Fruit fly (Drosophila melanogaster): ENCODE results near the gene pb.

Gene pb

dm6 chr3R:6726119-6726518, 15.7 kb downstream of the pb start:
- TF ChIP-seq chinmo (GFP tag; IDR thresholded peaks at IDR 0.05; ENCODE audit: partially characterized antibody) (0 out of 4 replicates have a peak, but pooled peaks have one; percentile 26), fd96Cb (tag; optimal IDR thresholded peaks at IDR 0.05) (no peak), Dll (GFP tag; IDR thresholded peaks at IDR 0.05; ENCODE audit: partially characterized antibody) (0 out of 4 replicates have a peak, but pooled peaks have one; percentile 23), CG10431 (GFP tag; optimal IDR thresholded peaks at IDR 0.05) (peak; percentile 73), crol (GFP tag; IDR thresholded peaks at IDR 0.05) (peak; percentile 81), cg (GFP tag; optimal IDR thresholded peaks at IDR 0.05) (peak; percentile 70), Nf-YC (tag; optimal IDR thresholded peaks at IDR 0.05) (peak; percentile 64), Nf-YB (GFP tag; optimal IDR thresholded peaks at IDR 0.05) (peak; percentile 80), wek (GFP tag; optimal IDR thresholded peaks at IDR 0.05) (peak; percentile 86), Gug (GFP tag; IDR thresholded peaks at IDR 0.05) (no peak), Fer3 (tag; optimal IDR thresholded peaks at IDR 0.05) (no peak), pros (GFP tag; optimal IDR thresholded peaks at IDR 0.05) (peak; percentile 47), sqz (GFP tag; optimal IDR thresholded peaks at IDR 0.05) (peak; percentile 40)

dm6 chr3R:6723537-6724171, 18.2 kb downstream of the pb start:
- TF ChIP-seq CG10267 (tag; optimal IDR thresholded peaks at IDR 0.05), result peak; percentile 51
- TF ChIP-seq bcd (GFP tag; optimal IDR thresholded peaks at IDR 0.05), result peak; percentile 20
- peak; percentile 1 for TF ChIP-seq CG5180 (GFP tag; optimal IDR thresholded peaks at IDR 0.05)
- peak; percentile 1 for TF ChIP-seq CG16815 (GFP tag; optimal IDR thresholded peaks at IDR 0.05)
- TF ChIP-seq CG9727 (GFP tag; optimal IDR thresholded peaks at IDR 0.05), result peak; percentile 70
- no peak for TF ChIP-seq HLH4C (GFP tag; IDR thresholded peaks at IDR 0.05; ENCODE audit: partially characterized antibody)
- TF ChIP-seq CG14441 (GFP tag; IDR thresholded peaks at IDR 0.05), result 0 out of 2 replicates have a peak, but pooled peaks have one; percentile 34
- peak; percentile 3 for TF ChIP-seq Chrac-16 (GFP tag; optimal IDR thresholded peaks at IDR 0.05)
- TF ChIP-seq btn (GFP tag; optimal IDR thresholded peaks at IDR 0.05), result peak; percentile 14
- peak; percentile 50 for TF ChIP-seq CG4820 (GFP tag; optimal IDR thresholded peaks at IDR 0.05)
- TF ChIP-seq CG30431 (GFP tag; optimal IDR thresholded peaks at IDR 0.05), result peak; percentile 21
- no peak for TF ChIP-seq dan (GFP tag; IDR thresholded peaks at IDR 0.05)
- peak; percentile 52 for TF ChIP-seq CG8924 (tag; optimal IDR thresholded peaks at IDR 0.05)
- TF ChIP-seq ac (GFP tag; optimal IDR thresholded peaks at IDR 0.05), result peak; percentile 1
- TF ChIP-seq Ssrp (tag; optimal IDR thresholded peaks at IDR 0.05), result peak; percentile 35
- no peak for TF ChIP-seq CG12071 (GFP tag; optimal IDR thresholded peaks at IDR 0.05)
- TF ChIP-seq onecut (GFP tag; IDR thresholded peaks at IDR 0.05), result 0 out of 2 replicates have a peak, but pooled peaks have one; percentile 18
- TF ChIP-seq nerfin-1 (tag; optimal IDR thresholded peaks at IDR 0.05), result peak; percentile 42
- TF ChIP-seq kah (GFP tag; optimal IDR thresholded peaks at IDR 0.05), result no peak
- peak in 1 of 2 experiments; percentile 35 for TF ChIP-seq chif (GFP tag; optimal IDR thresholded peaks at IDR 0.05)
- peak; percentile 26 for TF ChIP-seq tin (GFP tag; optimal IDR thresholded peaks at IDR 0.05)
- no peak for TF ChIP-seq otp (GFP tag; IDR thresholded peaks at IDR 0.05)
- TF ChIP-seq CG1603 (tag; optimal IDR thresholded peaks at IDR 0.05), result peak; percentile 49
- TF ChIP-seq CG6254 (GFP tag; optimal IDR thresholded peaks at IDR 0.05), result peak; percentile 27
- peak; percentile 48 for TF ChIP-seq Kr (GFP tag; optimal IDR thresholded peaks at IDR 0.05)
- TF ChIP-seq row (GFP tag; IDR thresholded peaks at IDR 0.05), result peak; percentile 48; the same call in 1 of the 3 replicates
- peak; percentile 42 for TF ChIP-seq CG8388 (GFP tag; optimal IDR thresholded peaks at IDR 0.05)
- peak; percentile 27 for TF ChIP-seq Sox102F (GFP tag; optimal IDR thresholded peaks at IDR 0.05)
- peak; percentile 72 for TF ChIP-seq CG15696 (tag; optimal IDR thresholded peaks at IDR 0.05)
- 0 out of 2 replicates have a peak, but pooled peaks have one; percentile 40 for TF ChIP-seq ara (GFP tag; IDR thresholded peaks at IDR 0.05)
- peak; percentile 15 for TF ChIP-seq Deaf1 (tag; optimal IDR thresholded peaks at IDR 0.05)
- TF ChIP-seq CG14710 (tag; optimal IDR thresholded peaks at IDR 0.05), result peak; percentile 63
- TF ChIP-seq prd (optimal IDR thresholded peaks at IDR 0.05), result no peak
- peak; percentile 69; the same call in 2 of the 3 replicates for TF ChIP-seq prd (GFP tag; IDR thresholded peaks at IDR 0.05)
- no peak for TF ChIP-seq CG8765 (GFP tag; IDR thresholded peaks at IDR 0.05)

All from whole organism, embryonic.